Worm (Caenorhabditis elegans): ENCODE results near the gene ufbp-1.

ce11 chrIII:8483853-8484252 is 40.4 kb upstream of the ufbp-1 start, which contains the start of gene F42H10.3:
- TF ChIP-seq ztf-11 (tag; optimal IDR thresholded peaks at IDR 0.05) (no peak), pag-3 (tag; optimal IDR thresholded peaks at IDR 0.05; ENCODE audit: borderline replicate concordance, insufficient read depth) (no peak), ama-1 (optimal IDR thresholded peaks at IDR 0.05) (no peak), snpc-4 (tag; optimal IDR thresholded peaks at IDR 0.05) (no peak), lin-14 (GFP tag; optimal IDR thresholded peaks at IDR 0.05) (no peak), tbx-2 (tag; optimal IDR thresholded peaks at IDR 0.05) (no peak), zag-1 (tag; optimal IDR thresholded peaks at IDR 0.05) (no peak), nhr-11 (tag; optimal IDR thresholded peaks at IDR 0.05) (no peak), mdl-1 (tag; optimal IDR thresholded peaks at IDR 0.05) (no peak)
